Fruit fly (Drosophila melanogaster): Measurements from ENCODE around the gene CG12229.

dm6 chr3L:17415967-17416749 lies 20.1 kb downstream of the CG12229 start:
- no peak for TF ChIP-seq hbn (GFP tag; IDR thresholded peaks at IDR 0.05; ENCODE audit: partially characterized antibody)
- no peak for TF ChIP-seq CG32772 (GFP tag; IDR thresholded peaks at IDR 0.05)
- TF ChIP-seq CG7556 (GFP tag; optimal IDR thresholded peaks at IDR 0.05): peak; percentile 62
